Worm (Caenorhabditis elegans) whole organism, L4 larva: Measurements from ENCODE around the gene K01G5.8.
A peak's percentile ranks its signal among the peaks of the same experiment; 100 is the strongest.

Source experiments
- D1046.2 ChIP-seq: fragments of 200-800 bp; sonication (Bioruptor generic); IDR thresholded peaks from 2 replicates; pipeline ENCODE4 v1.3.6; 2022; ENCODE audit warnings: missing genetic modification characterization, missing compliant biosample characterization
- F26F4.8 ChIP-seq: fragments of 200-800 bp; sonication (Bioruptor generic); conservative IDR thresholded peaks from 2 replicates; pipeline ENCODE4 v1.3.6; 2022; ENCODE audit warnings: missing genetic modification characterization, missing compliant biosample characterization
- F37D6.2 ChIP-seq: sonication (generic microtip); optimal IDR thresholded peaks from 2 replicates; lab custom pipeline; 2016; ENCODE audit warnings: mild to moderate bottlenecking, missing genetic modification characterization, missing compliant biosample characterization
- T20F7.1 ChIP-seq: fragments of 200-800 bp; sonication (Bioruptor generic); optimal IDR thresholded peaks from 2 replicates; lab custom pipeline; 2018; ENCODE audit warnings: mild to moderate bottlenecking, missing genetic modification characterization, missing compliant biosample characterization
- Y105C5A.15 ChIP-seq: fragments of 200-800 bp; sonication (Bioruptor generic); IDR thresholded peaks from 2 replicates; pipeline ENCODE4 v1.3.6; 2022; ENCODE audit warnings: missing genetic modification characterization, missing compliant biosample characterization
- ZK546.5 ChIP-seq, 2 experiments: sonication (generic microtip); optimal IDR thresholded peaks; 2 replicates each; lab custom pipeline; 2017; ENCODE audit warnings: missing biosample characterization in 2 of 2, missing genetic modification characterization in 2 of 2
- aha-1 ChIP-seq: fragments of 150-350 bp; peaks from one replicate; lab custom pipeline; 2014; ENCODE audit warnings: missing biosample characterization, missing genetic modification characterization
- attf-4 ChIP-seq: sonication (generic microtip); optimal IDR thresholded peaks from 3 replicates; lab custom pipeline; 2017; ENCODE audit warnings: missing biosample characterization, missing genetic modification characterization
- ceh-28 ChIP-seq: fragments of 150-350 bp; optimal IDR thresholded peaks from 2 replicates; lab custom pipeline; 2014; ENCODE audit warnings: missing biosample characterization, missing genetic modification reagents, missing genetic modification characterization
- ceh-62 ChIP-seq: sonication (generic microtip); optimal IDR thresholded peaks from 2 replicates; lab custom pipeline; 2017; ENCODE audit warnings: missing biosample characterization, missing genetic modification characterization
- daf-12 ChIP-seq: fragments of 150-350 bp; optimal IDR thresholded peaks from 2 replicates; lab custom pipeline; 2014; ENCODE audit warnings: missing biosample characterization, missing genetic modification reagents, missing genetic modification characterization
- daf-16 ChIP-seq, 3 experiments: sonication (generic microtip); optimal IDR thresholded peaks; 2 replicates each; lab custom pipeline; 2016 to 2017; ENCODE audit warnings: missing genetic modification characterization in 3 of 3, missing genetic modification reagents in 3 of 3, mild to moderate bottlenecking in 2 of 3, missing compliant biosample characterization in 2 of 3, missing biosample characterization in 1 of 3, moderate library complexity in 1 of 3
- dpl-1 ChIP-seq: fragments of 150-350 bp; optimal IDR thresholded peaks from 2 replicates; lab custom pipeline; 2014; ENCODE audit warnings: missing biosample characterization, missing genetic modification reagents, missing genetic modification characterization
- duxl-1 ChIP-seq: sonication (generic microtip); optimal IDR thresholded peaks from 2 replicates; lab custom pipeline; 2016; ENCODE audit warnings: mild to moderate bottlenecking, missing genetic modification characterization, moderate library complexity, missing compliant biosample characterization; ENCODE audit not compliant: poor library complexity
- dve-1 ChIP-seq: sonication (generic microtip); optimal IDR thresholded peaks from 2 replicates; lab custom pipeline; 2017; ENCODE audit warnings: antibody characterized with exemption, mild to moderate bottlenecking, missing genetic modification characterization, missing compliant biosample characterization; ENCODE audit not compliant: insufficient read depth
- egl-43 ChIP-seq: fragments of 200-800 bp; sonication (Bioruptor generic); IDR thresholded peaks from 2 replicates; pipeline ENCODE4 v1.3.6; 2022; ENCODE audit warnings: missing genetic modification reagents, missing genetic modification characterization, missing compliant biosample characterization
- fos-1 ChIP-seq: fragments of 150-350 bp; optimal IDR thresholded peaks from 2 replicates; lab custom pipeline; 2014; ENCODE audit warnings: missing biosample characterization, missing genetic modification characterization
- hif-1 ChIP-seq, 2 experiments: sonication (generic microtip); optimal IDR thresholded peaks; 2 replicates each; lab custom pipeline; 2016 to 2017; ENCODE audit warnings: missing compliant biosample characterization in 2 of 2, missing genetic modification characterization in 2 of 2, missing genetic modification reagents in 2 of 2, missing genotype in 2 of 2, mild to moderate bottlenecking in 1 of 2
- hmg-1.1 ChIP-seq: fragments of 200-800 bp; sonication (Bioruptor generic); IDR thresholded peaks from 2 replicates; pipeline ENCODE4 v1.3.6; 2022; ENCODE audit warnings: missing genetic modification reagents, missing genetic modification characterization, missing compliant biosample characterization
- lim-7 ChIP-seq: fragments of 200-800 bp; sonication (Bioruptor generic); IDR thresholded peaks from 2 replicates; pipeline ENCODE4 v1.3.6; 2022; ENCODE audit warnings: missing genetic modification characterization, missing compliant biosample characterization
- lin-38 ChIP-seq: fragments of 200-800 bp; sonication (Bioruptor generic); IDR thresholded peaks from 2 replicates; pipeline ENCODE4 v1.3.6; 2022; ENCODE audit warnings: missing genetic modification reagents, missing genetic modification characterization, missing compliant biosample characterization
- lir-3 ChIP-seq: sonication (generic microtip); optimal IDR thresholded peaks from 2 replicates; lab custom pipeline; 2016; ENCODE audit warnings: mild to moderate bottlenecking, missing genetic modification characterization, missing compliant biosample characterization
- madf-5 ChIP-seq, 2 experiments: fragments of 200-800 bp; sonication (Bioruptor generic); IDR thresholded peaks; 2 replicates each; pipeline ENCODE4 v1.3.6; 2022; ENCODE audit warnings: missing compliant biosample characterization in 2 of 2, missing genetic modification characterization in 2 of 2
- madf-9 ChIP-seq: fragments of 200-800 bp; sonication (Bioruptor generic); conservative IDR thresholded peaks from 2 replicates; pipeline ENCODE4 v1.3.6; 2022; ENCODE audit warnings: missing genetic modification reagents, missing genetic modification characterization, missing compliant biosample characterization
- mdl-1 ChIP-seq, 2 experiments: fragments of 150-350 bp in 1 of 2; sonication (generic microtip) in 1 of 2; optimal IDR thresholded peaks; 2 replicates each; lab custom pipeline; 2014 to 2017; ENCODE audit warnings: missing biosample characterization in 2 of 2, missing genetic modification characterization in 2 of 2
- mxl-2 ChIP-seq: fragments of 200-800 bp; sonication (Bioruptor generic); conservative IDR thresholded peaks from 2 replicates; pipeline ENCODE4 v1.3.6; 2022; ENCODE audit warnings: missing genetic modification reagents, missing genetic modification characterization, missing compliant biosample characterization
- nhr-10 ChIP-seq: fragments of 150-350 bp; optimal IDR thresholded peaks from 2 replicates; lab custom pipeline; 2014; ENCODE audit warnings: missing biosample characterization, missing genetic modification characterization
- nhr-111 ChIP-seq: fragments of 200-800 bp; sonication (Bioruptor generic); optimal IDR thresholded peaks from 2 replicates; lab custom pipeline; 2018; ENCODE audit warnings: mild to moderate bottlenecking, missing genetic modification characterization, missing compliant biosample characterization
- nhr-237 ChIP-seq: sonication (generic microtip); optimal IDR thresholded peaks from 2 replicates; lab custom pipeline; 2017; ENCODE audit warnings: missing biosample characterization, missing genetic modification characterization
- nhr-41 ChIP-seq: fragments of 200-800 bp; sonication (Bioruptor generic); IDR thresholded peaks from 2 replicates; pipeline ENCODE4 v1.3.6; 2022; ENCODE audit warnings: missing genetic modification reagents, missing genetic modification characterization, missing compliant biosample characterization
- nhr-77 ChIP-seq: fragments of 150-350 bp; optimal IDR thresholded peaks from 2 replicates; lab custom pipeline; 2014; ENCODE audit warnings: missing biosample characterization, missing genetic modification characterization
- php-3 ChIP-seq: fragments of 200-800 bp; sonication (Bioruptor generic); IDR thresholded peaks from 2 replicates; pipeline ENCODE4 v1.3.6; 2022; ENCODE audit warnings: missing genetic modification reagents, missing genetic modification characterization, missing compliant biosample characterization
- skn-1 ChIP-seq: fragments of 150-350 bp; optimal IDR thresholded peaks from 2 replicates; lab custom pipeline; 2014; ENCODE audit warnings: missing biosample characterization, missing genetic modification characterization
- snpc-4 ChIP-seq: fragments of 150-350 bp; optimal IDR thresholded peaks from 2 replicates; lab custom pipeline; 2014; ENCODE audit warnings: missing biosample characterization, missing genetic modification characterization
- zag-1 ChIP-seq: fragments of 150-350 bp; optimal IDR thresholded peaks from 2 replicates; lab custom pipeline; 2014; ENCODE audit warnings: missing biosample characterization, missing genetic modification characterization
- zfp-3 ChIP-seq: fragments of 200-800 bp; sonication (Bioruptor generic); conservative IDR thresholded peaks from 2 replicates; pipeline ENCODE4 v1.3.6; 2022; ENCODE audit warnings: missing genetic modification reagents, missing genetic modification characterization, missing compliant biosample characterization

The K01G5.8 gene

DNA sequence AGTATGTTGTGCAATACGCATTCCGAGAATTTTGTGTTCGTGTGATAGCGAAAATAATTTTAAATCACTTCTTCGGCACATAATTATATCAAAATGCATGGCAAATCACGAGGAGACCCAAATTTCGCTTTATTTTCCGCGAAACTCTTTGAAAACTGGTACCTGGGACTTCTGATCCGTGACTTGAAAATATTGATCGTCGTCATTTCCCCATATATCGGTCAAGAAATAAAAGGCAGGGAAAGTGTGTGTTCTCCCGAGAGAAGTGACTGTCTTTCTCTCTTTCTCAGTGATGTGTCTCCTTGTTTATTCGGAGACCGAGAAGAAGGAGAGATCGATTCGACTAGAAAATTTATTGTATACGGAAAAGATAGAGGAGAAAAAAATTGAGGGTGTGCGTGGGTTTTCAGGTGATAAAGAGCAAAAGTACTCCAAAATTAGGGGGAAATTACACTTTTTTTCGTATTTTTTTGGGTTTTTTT lies 29.3 kb downstream of the K01G5.8 start, which contains the start of gene W09D10.5 (continued):
- TF ChIP-seq daf-12 (tag; lab: Kevin White, UChicago) (no peak), zag-1 (tag; lab: Kevin White, UChicago) (no peak), snpc-4 (tag; lab: Kevin White, UChicago) (no peak), php-3 (GFP tag; lab: Robert Waterston, UW) (no peak), ZK546.5 (tag; optimal IDR thresholded peaks at IDR 0.05; lab: Kevin White, UChicago) (no peak), egl-43 (GFP tag; lab: Robert Waterston, UW) (no peak), skn-1 (tag; lab: Kevin White, UChicago) (no peak), D1046.2 (GFP tag; lab: Robert Waterston, UW) (no peak), dpl-1 (GFP tag; lab: Kevin White, UChicago) (no peak), lin-38 (peak; percentile 44), F37D6.2 (tag; lab: Kevin White, UChicago) (no peak), madf-9 (GFP tag; lab: Robert Waterston, UW) (no peak), ceh-62 (tag; lab: Kevin White, UChicago) (no peak), nhr-111 (GFP tag; lab: Kevin White, UChicago) (no peak), daf-16 (GFP tag; optimal IDR thresholded peaks at IDR 0.05; lab: Kevin White, UChicago) (no peak), daf-16 (tag; optimal IDR thresholded peaks at IDR 0.05; lab: Kevin White, UChicago) (peak; percentile 79), mxl-2 (GFP tag; lab: Robert Waterston, UW) (no peak), duxl-1 (no peak), nhr-237 (tag; lab: Kevin White, UChicago) (no peak), nhr-41 (GFP tag; lab: Robert Waterston, UW) (no peak), dve-1 (peak; percentile 67), ceh-28 (tag; lab: Kevin White, UChicago) (no peak), lir-3 (tag; lab: Kevin White, UChicago) (no peak), attf-4 (tag; lab: Kevin White, UChicago) (no peak), hif-1 (tag; optimal IDR thresholded peaks at IDR 0.05; lab: Kevin White, UChicago) (peak in 1 of 2 experiments; percentile 55), mdl-1 (tag; optimal IDR thresholded peaks at IDR 0.05; lab: Kevin White, UChicago) (no peak), hmg-1.1 (peak; percentile 42; the same call in 1 of the 2 replicates), nhr-10 (tag; lab: Kevin White, UChicago) (peak; percentile 1), T20F7.1 (no peak), Y105C5A.15 (GFP tag; lab: Robert Waterston, UW) (no peak), madf-5 (GFP tag; IDR thresholded peaks at IDR 0.05; lab: Robert Waterston, UW) (peak in 1 of 2 experiments; percentile 85; a peak in 1 of 4 replicates)

- TF ChIP-seq aha-1 (tag; lab: Kevin White, UChicago) = peak; percentile 51
- no peak for TF ChIP-seq snpc-4 (tag; lab: Kevin White, UChicago)
Observed at ce11 chrIII:10709676-10710075, 30.9 kb downstream of the K01G5.8 start.

DNA sequence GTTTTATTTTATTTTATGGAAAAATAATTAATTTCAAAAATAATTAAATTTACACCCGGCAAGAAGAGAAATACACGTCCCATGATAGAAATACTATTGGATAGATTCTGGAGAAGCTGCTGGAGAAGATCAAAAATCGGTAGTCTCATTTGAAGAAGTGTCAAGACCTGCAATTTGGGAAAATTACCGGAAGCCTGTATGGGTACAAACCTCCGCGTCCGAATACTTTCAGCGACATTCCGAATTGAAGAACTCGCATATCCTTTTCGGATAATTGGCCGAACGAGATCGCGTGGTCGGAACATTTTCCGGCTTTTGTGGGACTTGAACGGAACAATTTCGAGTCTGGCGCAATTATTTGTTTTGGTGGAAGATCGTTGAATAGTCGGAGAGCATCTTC lies 32.1 kb downstream of the K01G5.8 start:
- no peak for TF ChIP-seq lim-7 (GFP tag; lab: Robert Waterston, UW)
- no peak for TF ChIP-seq nhr-77 (tag; lab: Kevin White, UChicago)
- TF ChIP-seq F26F4.8 (GFP tag; lab: Robert Waterston, UW) = no peak
- TF ChIP-seq fos-1 (tag; lab: Kevin White, UChicago) = no peak
- TF ChIP-seq aha-1 (tag; lab: Kevin White, UChicago) = peak; percentile 17

ce11 chrIII:10707461-10707860 lies 33.1 kb downstream of the K01G5.8 start, which contains the start of gene mrpl-12:
mrpl-12 (plus strand) TSS chrIII:10707761.
- TF ChIP-seq zfp-3 (GFP tag; lab: Robert Waterston, UW) = no peak
- TF ChIP-seq, all 104 proteins: peak for 0
